Worm (Caenorhabditis elegans): Measurements from ENCODE around the gene F14D7.6.
"Not testable (repeated sequence)": the region's sequence is repeated elsewhere in the genome, so short reads cannot be mapped to it uniquely, and the experiment has no call there.

- TF ChIP-seq T22C8.4 (GFP tag; IDR thresholded peaks at IDR 0.05); cog-1 (tag; optimal IDR thresholded peaks at IDR 0.05); ztf-23 (GFP tag; IDR thresholded peaks at IDR 0.05); ztf-29 (GFP tag; IDR thresholded peaks at IDR 0.05); ref-1 (GFP tag; conservative IDR thresholded peaks at IDR 0.05); klf-2 (GFP tag; conservative IDR thresholded peaks at IDR 0.05); med-1 (GFP tag; optimal IDR thresholded peaks at IDR 0.05; ENCODE audit: insufficient read depth): not testable (repeated sequence)
Observed at ce11 chrV:14309632-14310031, 8.4 kb downstream of the F14D7.6 start, which contains the start of gene F14D7.14.

Measured in whole organism, midembryonic.